Fruit fly (Drosophila melanogaster) whole organism, embryonic: ENCODE results near the gene ppk24.

Experiments used
- Asciz ChIP-seq: fragments of 200-800 bp; sonication (Bioruptor generic); optimal IDR thresholded peaks from 2 replicates; lab custom pipeline; 2017; ENCODE audit warnings: missing biosample characterization, mild to moderate bottlenecking, missing genetic modification characterization, missing genetic modification reagents
- Awh ChIP-seq: fragments of 200-800 bp; sonication (Bioruptor generic); IDR thresholded peaks from 2 replicates; pipeline ENCODE4, ENCODE4 v1.3.6; 2022; ENCODE audit warnings: missing biosample characterization, missing genetic modification characterization
- Bteb2 ChIP-seq: fragments of 200-800 bp; sonication (Bioruptor generic); optimal IDR thresholded peaks from 2 replicates; lab custom pipeline; 2016; ENCODE audit warnings: missing biosample characterization, missing genetic modification characterization
- CG10209 ChIP-seq: fragments of 200-800 bp; sonication (Bioruptor generic); optimal IDR thresholded peaks from 3 replicates; lab custom pipeline; 2017; ENCODE audit warnings: missing biosample characterization, mild to moderate bottlenecking, missing genetic modification characterization, missing genetic modification reagents
- CG10431 ChIP-seq: fragments of 200-800 bp; sonication (Bioruptor generic); optimal IDR thresholded peaks from 3 replicates; lab custom pipeline; 2018; ENCODE audit warnings: missing biosample characterization, mild to moderate bottlenecking, missing genetic modification characterization
- CG14710 ChIP-seq: fragments of 200-800 bp; sonication (Bioruptor generic); optimal IDR thresholded peaks from 3 replicates; lab custom pipeline; 2019; ENCODE audit warnings: missing biosample characterization, mild to moderate bottlenecking, missing genetic modification characterization, moderate library complexity
- CG14860 ChIP-seq: fragments of 200-800 bp; sonication (Bioruptor generic); IDR thresholded peaks from 3 replicates; pipeline ENCODE4 v1.3.6; 2022; ENCODE audit warnings: missing biosample characterization, missing genetic modification characterization; ENCODE audit not compliant: partially characterized antibody
- CG15269 ChIP-seq: fragments of 200-800 bp; sonication (Bioruptor generic); optimal IDR thresholded peaks from 2 replicates; lab custom pipeline; 2018; ENCODE audit warnings: missing biosample characterization, mild to moderate bottlenecking, missing genetic modification characterization, moderate library complexity
- CG1603 ChIP-seq: fragments of 200-800 bp; sonication (Bioruptor generic); optimal IDR thresholded peaks from 2 replicates; lab custom pipeline; 2019; ENCODE audit warnings: missing biosample characterization, mild to moderate bottlenecking, missing genetic modification characterization, moderate library complexity
- CG17612 ChIP-seq: fragments of 200-800 bp; sonication (Bioruptor generic); IDR thresholded peaks from 2 replicates; pipeline ENCODE4 v1.3.6; 2022; ENCODE audit warnings: missing biosample characterization, missing genetic modification characterization
- CG1792 ChIP-seq: fragments of 200-800 bp; sonication (Bioruptor generic); optimal IDR thresholded peaks from 2 replicates; lab custom pipeline; 2016; ENCODE audit warnings: missing biosample characterization, missing genetic modification characterization
- CG18011 ChIP-seq: fragments of 200-800 bp; sonication (Bioruptor generic); optimal IDR thresholded peaks from 2 replicates; lab custom pipeline; 2017; ENCODE audit warnings: missing biosample characterization, missing genetic modification characterization, mild to moderate bottlenecking, moderate library complexity, missing genotype
- CG34422 ChIP-seq: fragments of 200-800 bp; sonication (Bioruptor generic); IDR thresholded peaks from 3 replicates; pipeline ENCODE4 v1.3.6; 2022; ENCODE audit warnings: missing biosample characterization, missing genetic modification characterization
- CG7963 ChIP-seq: fragments of 200-800 bp; sonication (Bioruptor generic); IDR thresholded peaks from 3 replicates; pipeline ENCODE4 v1.3.6; 2022; ENCODE audit warnings: missing biosample characterization, missing genetic modification characterization; ENCODE audit not compliant: partially characterized antibody
- CG8290 ChIP-seq, 3 experiments: fragments of 200-800 bp; sonication (Bioruptor generic); optimal IDR thresholded peaks; 2 replicates each; lab custom pipeline; 2016 to 2019; ENCODE audit warnings: missing biosample characterization in 3 of 3, missing genetic modification characterization in 3 of 3, mild to moderate bottlenecking in 2 of 3, moderate library complexity in 1 of 3
- CTCF ChIP-seq: fragments of 200-800 bp; sonication (Bioruptor generic); optimal IDR thresholded peaks from 2 replicates; lab custom pipeline; 2017; ENCODE audit warnings: missing biosample characterization, mild to moderate bottlenecking, missing genetic modification characterization, moderate library complexity
- Dp ChIP-seq: fragments of 200-800 bp; sonication (Bioruptor generic); optimal IDR thresholded peaks from 2 replicates; lab custom pipeline; 2018; ENCODE audit warnings: missing biosample characterization, mild to moderate bottlenecking, missing genetic modification characterization, moderate library complexity
- Eip74EF ChIP-seq, 2 experiments: fragments of 200-800 bp in 1 of 2; fragments of >200 bp in 1 of 2; sonication (Bioruptor generic) in 1 of 2; optimal IDR thresholded peaks; 2 replicates each; lab custom pipeline; 2017 to 2019; ENCODE audit warnings: missing biosample characterization in 2 of 2, missing genetic modification characterization in 2 of 2, mild to moderate bottlenecking in 1 of 2, moderate library complexity in 1 of 2
- Fer1 ChIP-seq: fragments of 200-800 bp; sonication (Bioruptor generic); optimal IDR thresholded peaks from 2 replicates; lab custom pipeline; 2017; ENCODE audit warnings: missing biosample characterization, mild to moderate bottlenecking, missing genetic modification characterization
- Fer3 ChIP-seq: fragments of 200-800 bp; sonication (Bioruptor generic); optimal IDR thresholded peaks from 2 replicates; lab custom pipeline; 2018; ENCODE audit warnings: missing biosample characterization, mild to moderate bottlenecking, missing genetic modification characterization, moderate library complexity
- HHEX ChIP-seq: fragments of 200-800 bp; sonication (Bioruptor generic); optimal IDR thresholded peaks from 3 replicates; lab custom pipeline; 2017; ENCODE audit warnings: missing biosample characterization, mild to moderate bottlenecking, missing genetic modification characterization, missing genetic modification reagents
- HLH4C ChIP-seq: fragments of 200-800 bp; sonication (Bioruptor generic); IDR thresholded peaks from 3 replicates; pipeline ENCODE4 v1.3.6; 2022; ENCODE audit warnings: missing biosample characterization, missing genetic modification characterization; ENCODE audit not compliant: partially characterized antibody
- HLH54F ChIP-seq: fragments of 200-800 bp; sonication (Bioruptor generic); optimal IDR thresholded peaks from 3 replicates; lab custom pipeline; 2016; ENCODE audit warnings: missing biosample characterization, missing genetic modification characterization
- HLHmδ ChIP-seq: fragments of 200-800 bp; sonication (Bioruptor generic); optimal IDR thresholded peaks from 2 replicates; lab custom pipeline; 2018; ENCODE audit warnings: missing biosample characterization, mild to moderate bottlenecking, missing genetic modification characterization, moderate library complexity
- Hmr ChIP-seq: fragments of 200-800 bp; sonication (Bioruptor generic); optimal IDR thresholded peaks from 3 replicates; lab custom pipeline; 2017; ENCODE audit warnings: mild to moderate bottlenecking, missing biosample characterization, missing genetic modification reagents, missing genetic modification characterization
- MESR4 ChIP-seq: fragments of 200-800 bp; sonication (Bioruptor generic); optimal IDR thresholded peaks from 2 replicates; lab custom pipeline; 2018; ENCODE audit warnings: missing biosample characterization, mild to moderate bottlenecking, missing genetic modification characterization, moderate library complexity
- Max ChIP-seq: fragments of 200-800 bp; sonication (Bioruptor generic); optimal IDR thresholded peaks from 2 replicates; lab custom pipeline; 2016; ENCODE audit warnings: missing biosample characterization, mild to moderate bottlenecking, missing genetic modification characterization
- Med ChIP-seq: fragments of 200-800 bp; sonication (Bioruptor generic); peaks from one replicate; lab custom pipeline; 2016; ENCODE audit warnings: missing biosample characterization, missing genetic modification characterization, mild to moderate bottlenecking, inconsistent platforms, moderate library complexity
- Mes4 ChIP-seq: fragments of 200-800 bp; sonication (Bioruptor generic); optimal IDR thresholded peaks from 2 replicates; lab custom pipeline; 2016; ENCODE audit warnings: missing biosample characterization, missing genetic modification characterization
- Spps ChIP-seq: fragments of 200-800 bp; sonication (Bioruptor generic); optimal IDR thresholded peaks from 2 replicates; lab custom pipeline; 2018; ENCODE audit warnings: missing biosample characterization, mild to moderate bottlenecking, missing genetic modification characterization
- Sry-δ ChIP-seq: fragments of 200-800 bp; sonication (Bioruptor generic); optimal IDR thresholded peaks from 2 replicates; lab custom pipeline; 2016; ENCODE audit warnings: missing biosample characterization, missing genetic modification characterization
- Stat92E ChIP-seq, 3 experiments: fragments of >200 bp in 2 of 3; fragments of 200-800 bp in 1 of 3; sonication (Bioruptor generic) in 1 of 3; optimal IDR thresholded peaks; 2 replicates each; lab custom pipeline; 2017 to 2019; ENCODE audit warnings: missing biosample characterization in 3 of 3, missing genetic modification characterization in 3 of 3, mild to moderate bottlenecking in 1 of 3, moderate library complexity in 1 of 3
- Xbp1 ChIP-seq: fragments of 200-800 bp; sonication (Bioruptor generic); optimal IDR thresholded peaks from 3 replicates; lab custom pipeline; 2016; ENCODE audit warnings: missing biosample characterization, mild to moderate bottlenecking, missing genetic modification characterization
- YL-1 ChIP-seq: fragments of 200-800 bp; sonication (Bioruptor generic); optimal IDR thresholded peaks from 3 replicates; lab custom pipeline; 2017; ENCODE audit warnings: missing biosample characterization, mild to moderate bottlenecking, missing genetic modification characterization
- btn ChIP-seq: fragments of 200-800 bp; sonication (Bioruptor generic); optimal IDR thresholded peaks from 2 replicates; lab custom pipeline; 2016; ENCODE audit warnings: missing biosample characterization, missing genetic modification characterization
- cas ChIP-seq: fragments of 200-800 bp; sonication (Bioruptor generic); IDR thresholded peaks from 2 replicates; pipeline ENCODE4 v1.3.6; 2022; ENCODE audit warnings: missing biosample characterization, missing genetic modification characterization
- crc ChIP-seq: fragments of 200-800 bp; sonication (Bioruptor generic); optimal IDR thresholded peaks from 2 replicates; lab custom pipeline; 2016; ENCODE audit warnings: missing biosample characterization, missing genetic modification characterization
- croc ChIP-seq: fragments of 200-800 bp; sonication (Bioruptor generic); conservative IDR thresholded peaks from 3 replicates; pipeline ENCODE4 v1.3.6; 2022; ENCODE audit warnings: missing biosample characterization, missing genetic modification characterization
- ewg ChIP-seq: fragments of 200-800 bp; sonication (Bioruptor generic); optimal IDR thresholded peaks from 3 replicates; lab custom pipeline; 2017; ENCODE audit warnings: mild to moderate bottlenecking, missing biosample characterization, missing genetic modification reagents, missing genetic modification characterization
- exex ChIP-seq: fragments of 200-800 bp; sonication (Bioruptor generic); optimal IDR thresholded peaks from 4 replicates; lab custom pipeline; 2018; ENCODE audit warnings: missing biosample characterization, mild to moderate bottlenecking, missing genetic modification characterization, moderate library complexity
- gro ChIP-seq: fragments of 200-800 bp; sonication (Bioruptor generic); optimal IDR thresholded peaks from 2 replicates; lab custom pipeline; 2016; ENCODE audit warnings: missing biosample characterization, missing genetic modification characterization
- jumu ChIP-seq: fragments of 200-800 bp; sonication (Bioruptor generic); optimal IDR thresholded peaks from 3 replicates; lab custom pipeline; 2016; ENCODE audit warnings: missing biosample characterization, missing genetic modification characterization
- klu ChIP-seq: fragments of 200-800 bp; sonication (Bioruptor generic); IDR thresholded peaks from 2 replicates; pipeline ENCODE4 v1.3.6; 2022; ENCODE audit warnings: missing biosample characterization, missing genetic modification characterization
- pros ChIP-seq: fragments of 200-800 bp; sonication (Bioruptor generic); optimal IDR thresholded peaks from 3 replicates; lab custom pipeline; 2019; ENCODE audit warnings: missing biosample characterization, mild to moderate bottlenecking, missing genetic modification characterization, moderate library complexity
- ranshi ChIP-seq: fragments of 200-800 bp; sonication (Bioruptor generic); IDR thresholded peaks from 2 replicates; pipeline ENCODE4 v1.3.6; 2022; ENCODE audit warnings: missing biosample characterization, missing genetic modification characterization
- sr ChIP-seq: fragments of 200-800 bp; sonication (Bioruptor generic); IDR thresholded peaks from 3 replicates; pipeline ENCODE4 v1.3.6; 2022; ENCODE audit warnings: missing biosample characterization, missing genetic modification characterization
- ssp ChIP-seq: fragments of 200-800 bp; sonication (Bioruptor generic); IDR thresholded peaks from 2 replicates; pipeline ENCODE4 v1.3.6; 2022; ENCODE audit warnings: missing biosample characterization, missing genetic modification characterization
- trem ChIP-seq: fragments of 200-800 bp; optimal IDR thresholded peaks from 3 replicates; lab custom pipeline; 2019; ENCODE audit warnings: missing biosample characterization, mild to moderate bottlenecking, missing genetic modification characterization, moderate library complexity

Gene ppk24

DNA sequence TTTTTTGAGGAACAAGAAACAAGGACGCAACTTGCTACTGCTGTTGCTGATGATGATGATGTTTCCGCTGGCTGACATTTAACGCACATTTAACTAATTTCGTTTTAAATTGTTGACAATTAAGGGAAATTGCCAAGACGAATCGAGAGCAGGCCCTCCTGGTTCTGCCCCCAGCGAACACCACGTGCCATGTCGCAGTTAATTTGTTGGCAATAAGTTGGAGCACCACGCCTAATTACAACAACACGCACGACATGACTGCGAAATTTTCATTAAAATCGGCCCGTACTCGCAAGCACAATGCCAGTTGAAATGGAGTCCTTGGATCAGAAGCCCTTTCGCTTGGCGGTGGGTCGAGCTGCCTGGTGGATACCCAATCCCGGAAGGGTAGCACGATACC, at the start of gene ppk24:
ppk24 (plus strand) TSS at position 301 of the 400 bp plus-strand sequence.
- TF ChIP-seq CG7963 (GFP tag; lab: Robert Waterston, UW) (no peak), Med (GFP tag; lab: Kevin White, UChicago) (peak; percentile 17)

DNA sequence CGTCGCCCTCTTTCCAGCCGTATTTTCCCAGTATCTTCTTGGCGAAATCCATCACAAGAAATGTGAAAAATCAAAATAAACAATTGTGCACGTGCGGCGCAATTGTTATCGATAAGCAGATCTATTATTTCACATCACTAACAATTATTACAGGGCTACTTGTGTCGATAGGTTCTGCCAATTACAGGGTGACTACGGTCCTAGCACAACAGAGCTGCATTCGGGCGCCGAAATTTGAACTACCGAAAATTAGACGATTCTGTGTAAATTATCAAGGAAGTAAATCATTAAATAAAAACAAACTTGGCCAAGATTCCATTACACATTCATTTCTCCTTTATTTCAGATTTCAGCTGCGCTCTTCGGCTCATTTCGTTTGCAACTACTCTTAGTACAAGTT, 49.7 kb upstream of the ppk24 start, which contains the start of gene CG15561:
CG15561 (minus strand) TSS at position 113 of the 400 bp plus-strand sequence.
- TF ChIP-seq CG14710 (tag; lab: Kevin White, UChicago) (peak; percentile 51), ssp (GFP tag; lab: Robert Waterston, UW) (no peak), CG10209 (GFP tag; lab: Kevin White, UChicago) (peak; percentile 44), exex (tag; lab: Kevin White, UChicago) (no peak), Eip74EF (GFP tag; optimal IDR thresholded peaks at IDR 0.05; lab: Kevin White, UChicago) (no peak), cas (GFP tag; lab: Robert Waterston, UW) (no peak), Hmr (GFP tag; lab: Kevin White, UChicago) (peak; percentile 67), Xbp1 (GFP tag; lab: Kevin White, UChicago) (peak; percentile 30), Sry-δ (GFP tag; lab: Kevin White, UChicago) (peak; percentile 96), HLH4C (no peak), Asciz (GFP tag; lab: Kevin White, UChicago) (no peak), CG15269 (tag; lab: Kevin White, UChicago) (no peak), Fer3 (tag; lab: Kevin White, UChicago) (peak; percentile 55), gro (GFP tag; lab: Kevin White, UChicago) (peak; percentile 87), CG14860 (no peak), Mes4 (GFP tag; lab: Kevin White, UChicago) (peak; percentile 47), klu (GFP tag; lab: Robert Waterston, UW) (no peak), ewg (peak; percentile 20), CG10431 (GFP tag; lab: Kevin White, UChicago) (peak; percentile 31), HLHmδ (peak; percentile 84), crc (GFP tag; lab: Kevin White, UChicago) (no peak), croc (GFP tag; lab: Robert Waterston, UW) (no peak; the same call in 2 of the 3 replicates), pros (GFP tag; lab: Kevin White, UChicago) (no peak), Spps (peak; percentile 15), CG18011 (GFP tag; lab: Kevin White, UChicago) (peak; percentile 0), jumu (GFP tag; lab: Kevin White, UChicago) (peak; percentile 45), Max (GFP tag; lab: Kevin White, UChicago) (peak; percentile 84), CTCF (GFP tag; lab: Kevin White, UChicago) (peak; percentile 48), CG17612 (GFP tag; lab: Robert Waterston, UW) (no peak), sr (GFP tag; lab: Robert Waterston, UW) (no peak), CG1792 (GFP tag; lab: Kevin White, UChicago) (no peak), MESR4 (GFP tag; lab: Kevin White, UChicago) (peak; percentile 59), Dp (GFP tag; lab: Kevin White, UChicago) (peak; percentile 98), trem (tag; lab: Kevin White, UChicago) (peak; percentile 68), HHEX (GFP tag; lab: Kevin White, UChicago) (peak; percentile 23), btn (GFP tag; lab: Kevin White, UChicago) (peak; percentile 50), ranshi (GFP tag; lab: Robert Waterston, UW) (no peak), HLH54F (GFP tag; lab: Kevin White, UChicago) (peak; percentile 46), Awh (GFP tag; lab: Robert Waterston, UW) (no peak), Bteb2 (GFP tag; lab: Kevin White, UChicago) (no peak), Fer1 (GFP tag; lab: Kevin White, UChicago) (peak; percentile 56), CG8290 (GFP tag; optimal IDR thresholded peaks at IDR 0.05; lab: Kevin White, UChicago) (no peak), CG8290 (tag; optimal IDR thresholded peaks at IDR 0.05; lab: Kevin White, UChicago) (no peak), CG1603 (tag; lab: Kevin White, UChicago) (peak; percentile 84), YL-1 (GFP tag; lab: Kevin White, UChicago) (peak; percentile 96), Stat92E (GFP tag; optimal IDR thresholded peaks at IDR 0.05; lab: Kevin White, UChicago) (peak in 1 of 3 experiments; percentile 31), CG34422 (GFP tag; lab: Robert Waterston, UW) (no peak)
